Fruit fly (Drosophila melanogaster) whole organism, embryonic: ENCODE data around the gene CG9933.

Experiments
- CG10267 ChIP-seq: fragments of 200-800 bp; sonication (Bioruptor generic); optimal IDR thresholded peaks from 2 replicates; lab custom pipeline; 2018; ENCODE audit warnings: missing biosample characterization, mild to moderate bottlenecking, missing genetic modification characterization, moderate library complexity
- CG12769 ChIP-seq: fragments of 200-800 bp; sonication (Bioruptor generic); optimal IDR thresholded peaks from 2 replicates; lab custom pipeline; 2019; ENCODE audit warnings: missing biosample characterization, mild to moderate bottlenecking, missing genetic modification characterization, moderate library complexity
- CG13296 ChIP-seq: fragments of 200-800 bp; sonication (Bioruptor generic); optimal IDR thresholded peaks from 3 replicates; lab custom pipeline; 2018; ENCODE audit warnings: missing biosample characterization, mild to moderate bottlenecking, missing genetic modification characterization
- CG15011 ChIP-seq: fragments of 200-800 bp; sonication (Bioruptor generic); optimal IDR thresholded peaks from 3 replicates; lab custom pipeline; 2018; ENCODE audit warnings: missing biosample characterization, mild to moderate bottlenecking, missing genetic modification characterization
- CG15073 ChIP-seq: fragments of 200-800 bp; sonication (Bioruptor generic); optimal IDR thresholded peaks from 2 replicates; lab custom pipeline; 2016; ENCODE audit warnings: missing biosample characterization, missing genetic modification characterization
- CG1832 ChIP-seq: fragments of 200-800 bp; sonication (Bioruptor generic); optimal IDR thresholded peaks from 2 replicates; lab custom pipeline; 2017; ENCODE audit warnings: missing biosample characterization, mild to moderate bottlenecking, missing genetic modification characterization, inconsistent platforms
- CG32532 ChIP-seq: fragments of 200-800 bp; sonication (Bioruptor generic); IDR thresholded peaks from 2 replicates; pipeline ENCODE4 v1.3.6; 2022; ENCODE audit warnings: missing biosample characterization, missing genetic modification characterization
- CG3281 ChIP-seq: fragments of 200-800 bp; sonication (Bioruptor generic); optimal IDR thresholded peaks from 3 replicates; lab custom pipeline; 2017; ENCODE audit warnings: missing biosample characterization, mild to moderate bottlenecking, missing genetic modification characterization
- CG4424 ChIP-seq: fragments of 200-800 bp; sonication (Bioruptor generic); optimal IDR thresholded peaks from 3 replicates; lab custom pipeline; 2016; ENCODE audit warnings: missing biosample characterization, missing genetic modification characterization
- CG5245 ChIP-seq: fragments of 200-800 bp; sonication (Bioruptor generic); optimal IDR thresholded peaks from 3 replicates; lab custom pipeline; 2016; ENCODE audit warnings: missing biosample characterization, missing genetic modification characterization
- CG7556 ChIP-seq: fragments of 200-800 bp; sonication (Bioruptor generic); optimal IDR thresholded peaks from 2 replicates; lab custom pipeline; 2017; ENCODE audit warnings: missing biosample characterization, mild to moderate bottlenecking, missing genetic modification characterization
- CG8944 ChIP-seq: fragments of 200-800 bp; sonication (Bioruptor generic); optimal IDR thresholded peaks from 3 replicates; lab custom pipeline; 2016; ENCODE audit warnings: missing biosample characterization, missing genetic modification characterization
- Doc2 ChIP-seq: fragments of 200-800 bp; sonication (Bioruptor generic); IDR thresholded peaks from 2 replicates; pipeline ENCODE4 v1.3.6; 2022; ENCODE audit warnings: missing biosample characterization, missing genetic modification characterization
- Drgx ChIP-seq: fragments of 200-800 bp; sonication (Bioruptor generic); IDR thresholded peaks from 2 replicates; pipeline ENCODE4 v1.3.6; 2022; ENCODE audit warnings: missing biosample characterization, missing genetic modification characterization
- E2f2 ChIP-seq: fragments of 200-800 bp; sonication (Bioruptor generic); IDR thresholded peaks from 2 replicates; pipeline ENCODE4 v1.3.6; 2022; ENCODE audit warnings: missing biosample characterization, missing genetic modification characterization
- Med ChIP-seq: fragments of 200-800 bp; sonication (Bioruptor generic); peaks from one replicate; lab custom pipeline; 2016; ENCODE audit warnings: missing biosample characterization, missing genetic modification characterization, mild to moderate bottlenecking, inconsistent platforms, moderate library complexity
- NFAT ChIP-seq: fragments of 200-800 bp; sonication (Bioruptor generic); IDR thresholded peaks from 2 replicates; pipeline ENCODE4 v1.3.6; 2022; ENCODE audit warnings: missing biosample characterization, missing genetic modification characterization
- Opbp ChIP-seq: fragments of 200-800 bp; sonication (Bioruptor generic); IDR thresholded peaks from 3 replicates; pipeline ENCODE4 v1.3.6; 2022; ENCODE audit warnings: missing biosample characterization, missing genetic modification characterization; ENCODE audit not compliant: partially characterized antibody
- Ravus ChIP-seq: fragments of 200-800 bp; sonication (Bioruptor generic); IDR thresholded peaks from 2 replicates; pipeline ENCODE4 v1.3.6; 2022; ENCODE audit warnings: missing biosample characterization, missing genetic modification characterization
- Sox102F ChIP-seq: fragments of 200-800 bp; sonication (Bioruptor generic); optimal IDR thresholded peaks from 2 replicates; lab custom pipeline; 2018; ENCODE audit warnings: missing biosample characterization, mild to moderate bottlenecking, missing genetic modification characterization, moderate library complexity
- Trl ChIP-seq, 3 experiments: fragments of >200 bp in 2 of 3; fragments of 200-800 bp in 1 of 3; sonication (Bioruptor generic) in 1 of 3; optimal IDR thresholded peaks; 2 replicates in 1 of 3; 3 replicates in 2 of 3; lab custom pipeline; 2016 to 2017; ENCODE audit warnings: missing biosample characterization in 1 of 3, missing genetic modification characterization in 1 of 3
- YL-1 ChIP-seq: fragments of 200-800 bp; sonication (Bioruptor generic); optimal IDR thresholded peaks from 3 replicates; lab custom pipeline; 2017; ENCODE audit warnings: missing biosample characterization, mild to moderate bottlenecking, missing genetic modification characterization
- bsh ChIP-seq, 2 experiments: fragments of 200-800 bp; sonication (Bioruptor generic); optimal IDR thresholded peaks; 2 replicates each; lab custom pipeline; 2017 to 2018; ENCODE audit warnings: mild to moderate bottlenecking in 2 of 2, missing biosample characterization in 2 of 2, missing genetic modification characterization in 2 of 2, moderate library complexity in 1 of 2
- caup ChIP-seq: fragments of 200-800 bp; sonication (Bioruptor generic); optimal IDR thresholded peaks from 3 replicates; lab custom pipeline; 2017; ENCODE audit warnings: missing biosample characterization, mild to moderate bottlenecking, missing genetic modification characterization, moderate library complexity; ENCODE audit not compliant: severe bottlenecking
- cg ChIP-seq: fragments of 200-800 bp; sonication (Bioruptor generic); optimal IDR thresholded peaks from 3 replicates; lab custom pipeline; 2019; ENCODE audit warnings: missing biosample characterization, mild to moderate bottlenecking, missing genetic modification characterization, moderate library complexity
- crp ChIP-seq, 2 experiments: fragments of 200-800 bp; sonication (Bioruptor generic); optimal IDR thresholded peaks; 2 replicates in 1 of 2; 3 replicates in 1 of 2; lab custom pipeline; 2017; ENCODE audit warnings: missing biosample characterization in 2 of 2, missing genetic modification characterization in 2 of 2, mild to moderate bottlenecking in 1 of 2, moderate library complexity in 1 of 2
- cwo ChIP-seq: fragments of 200-800 bp; sonication (Bioruptor generic); optimal IDR thresholded peaks from 3 replicates; lab custom pipeline; 2017; ENCODE audit warnings: missing biosample characterization, missing genetic modification characterization, mild to moderate bottlenecking, moderate library complexity, missing genetic modification reagents
- fd102C ChIP-seq: fragments of 200-800 bp; sonication (Bioruptor generic); optimal IDR thresholded peaks from 2 replicates; lab custom pipeline; 2018; ENCODE audit warnings: missing biosample characterization, mild to moderate bottlenecking, missing genetic modification characterization, moderate library complexity
- gce ChIP-seq: fragments of 200-800 bp; sonication (Bioruptor generic); IDR thresholded peaks from 3 replicates; pipeline ENCODE4 v1.3.6; 2022; ENCODE audit warnings: missing biosample characterization, missing genetic modification characterization
- gsb-n ChIP-seq: fragments of 200-800 bp; sonication (Bioruptor generic); optimal IDR thresholded peaks from 3 replicates; lab custom pipeline; 2018; ENCODE audit warnings: missing biosample characterization, mild to moderate bottlenecking, missing genetic modification characterization
- hb ChIP-seq: fragments of 200-800 bp; sonication (Bioruptor generic); IDR thresholded peaks from 3 replicates; pipeline ENCODE4 v1.3.6; 2022; ENCODE audit warnings: missing biosample characterization, missing genetic modification characterization; ENCODE audit not compliant: partially characterized antibody
- insv ChIP-seq, 2 experiments: fragments of 200-800 bp; sonication (Bioruptor generic); optimal IDR thresholded peaks; 3 replicates each; lab custom pipeline; 2016 to 2018; ENCODE audit warnings: missing biosample characterization in 2 of 2, missing genetic modification characterization in 2 of 2
- kni ChIP-seq: fragments of 200-800 bp; sonication (Bioruptor generic); optimal IDR thresholded peaks from 3 replicates; lab custom pipeline; 2017; ENCODE audit warnings: mild to moderate bottlenecking, missing biosample characterization, missing genetic modification reagents, missing genetic modification characterization
- lov ChIP-seq, 2 experiments: fragments of 200-800 bp in 1 of 2; fragments of >200 bp in 1 of 2; sonication (Bioruptor generic) in 1 of 2; IDR thresholded peaks in 1 of 2; optimal IDR thresholded peaks in 1 of 2; 2 replicates in 1 of 2; 3 replicates in 1 of 2; pipeline versions ENCODE4 v1.3.6 to Lab custom; 2017 to 2022; ENCODE audit warnings: missing biosample characterization in 1 of 2, missing genetic modification characterization in 1 of 2
- nerfin-2 ChIP-seq: fragments of 200-800 bp; sonication (Bioruptor generic); IDR thresholded peaks from 2 replicates; pipeline ENCODE4 v1.3.6; 2022; ENCODE audit warnings: missing biosample characterization, missing genetic modification characterization; ENCODE audit not compliant: partially characterized antibody
- pho ChIP-seq: fragments of 200-800 bp; sonication (Bioruptor generic); optimal IDR thresholded peaks from 2 replicates; lab custom pipeline; 2016; ENCODE audit warnings: missing biosample characterization, missing genetic modification characterization
- phol ChIP-seq: fragments of 200-800 bp; sonication (Bioruptor generic); optimal IDR thresholded peaks from 3 replicates; lab custom pipeline; 2018; ENCODE audit warnings: missing biosample characterization, mild to moderate bottlenecking, missing genetic modification characterization, moderate library complexity
- pita ChIP-seq: fragments of 200-800 bp; sonication (Bioruptor generic); optimal IDR thresholded peaks from 2 replicates; lab custom pipeline; 2017; ENCODE audit warnings: missing biosample characterization, mild to moderate bottlenecking, missing genetic modification characterization
- sqz ChIP-seq: fragments of 200-800 bp; sonication (Bioruptor generic); optimal IDR thresholded peaks from 3 replicates; lab custom pipeline; 2018; ENCODE audit warnings: missing biosample characterization, mild to moderate bottlenecking, missing genetic modification characterization
- wdn ChIP-seq: fragments of 200-800 bp; sonication (Bioruptor generic); IDR thresholded peaks from 2 replicates; pipeline ENCODE4 v1.3.6; 2022; ENCODE audit warnings: missing biosample characterization, missing genetic modification characterization
- yki ChIP-seq: fragments of >200 bp; optimal IDR thresholded peaks from 3 replicates; lab custom pipeline; 2018

Gene CG9933

dm6 chr2L:12974562-12975366 lies 46.3 kb downstream of the CG9933 start (continued):
- TF ChIP-seq Trl (optimal IDR thresholded peaks at IDR 0.05; lab: Kevin White, UChicago) (peak; percentile 89 to 90), Trl (GFP tag; optimal IDR thresholded peaks at IDR 0.05; lab: Kevin White, UChicago) (no peak), sqz (GFP tag; lab: Kevin White, UChicago) (peak; percentile 37), cwo (GFP tag; lab: Kevin White, UChicago) (peak; percentile 48), CG7556 (GFP tag; lab: Kevin White, UChicago) (no peak), wdn (GFP tag; lab: Robert Waterston, UW) (no peak), CG13296 (GFP tag; lab: Kevin White, UChicago) (no peak), fd102C (GFP tag; lab: Kevin White, UChicago) (no peak), Drgx (GFP tag; lab: Robert Waterston, UW) (peak; percentile 29; the same call in 1 of the 2 replicates), NFAT (GFP tag; lab: Robert Waterston, UW) (peak; percentile 44; the same call in 1 of the 2 replicates), gsb-n (no peak), Med (GFP tag; lab: Kevin White, UChicago) (peak; percentile 68), crp (GFP tag; optimal IDR thresholded peaks at IDR 0.05; lab: Kevin White, UChicago) (peak in 1 of 2 experiments; percentile 34), caup (GFP tag; lab: Kevin White, UChicago) (no peak), CG5245 (no peak), Doc2 (GFP tag; lab: Robert Waterston, UW) (no peak), CG10267 (tag; lab: Kevin White, UChicago) (no peak), CG8944 (no peak), CG12769 (tag; lab: Kevin White, UChicago) (peak; percentile 7), E2f2 (peak; percentile 21; the same call in 1 of the 2 replicates), CG32532 (GFP tag; lab: Robert Waterston, UW) (peak; percentile 30; the same call in 1 of the 2 replicates), CG3281 (no peak), bsh (GFP tag; optimal IDR thresholded peaks at IDR 0.05; lab: Kevin White, UChicago) (no peak), kni (GFP tag; lab: Kevin White, UChicago) (no peak), CG15011 (GFP tag; lab: Kevin White, UChicago) (no peak), cg (GFP tag; lab: Kevin White, UChicago) (peak; percentile 13), Ravus (GFP tag; lab: Robert Waterston, UW) (no peak), hb (no peak), yki (lab: Kevin White, UChicago) (peak; percentile 25), insv (GFP tag; optimal IDR thresholded peaks at IDR 0.05; lab: Kevin White, UChicago) (no peak), Sox102F (GFP tag; lab: Kevin White, UChicago) (no peak), gce (no peak), pho (no peak), lov (optimal IDR thresholded peaks at IDR 0.05; lab: Kevin White, UChicago) (no peak), lov (GFP tag; IDR thresholded peaks at IDR 0.05; lab: Robert Waterston, UW) (no peak), CG15073 (no peak), pita (no peak), CG1832 (no peak), YL-1 (GFP tag; lab: Kevin White, UChicago) (peak; percentile 20), CG4424 (GFP tag; lab: Kevin White, UChicago) (no peak), Opbp (0 out of 3 replicates have a peak, but pooled peaks have one; percentile 25), nerfin-2 (GFP tag; lab: Robert Waterston, UW) (peak; percentile 22; the same call in 1 of the 2 replicates), phol (peak; percentile 39)
